Fruit fly (Drosophila melanogaster): Measurements from ENCODE around the gene Lip4.

Gene Lip4

dm6 chr2L:10566955-10567354, 39.6 kb downstream of the Lip4 start, which contains the start of gene CG6138:
Gene CG6138 (plus strand): TSS chr2L:10567255.
- TF ChIP-seq brk (GFP tag; optimal IDR thresholded peaks at IDR 0.05) (no peak), Hr83 (GFP tag; optimal IDR thresholded peaks at IDR 0.05; ENCODE audit: poor library complexity, severe bottlenecking) (no peak), Hnf4 (GFP tag; optimal IDR thresholded peaks at IDR 0.05) (no peak), pan (optimal IDR thresholded peaks at IDR 0.05) (no peak), fru (GFP tag; optimal IDR thresholded peaks at IDR 0.05) (no peak), sv (GFP tag; optimal IDR thresholded peaks at IDR 0.05) (no peak), N (GFP tag; optimal IDR thresholded peaks at IDR 0.05) (no peak), tai (GFP tag; optimal IDR thresholded peaks at IDR 0.05) (no peak), Dif (GFP tag; optimal IDR thresholded peaks at IDR 0.05; ENCODE audit: partially characterized antibody) (no peak), dsf (GFP tag; optimal IDR thresholded peaks at IDR 0.05; ENCODE audit: borderline replicate concordance) (no peak), Mio (GFP tag; optimal IDR thresholded peaks at IDR 0.05) (no peak), woc (GFP tag; optimal IDR thresholded peaks at IDR 0.05) (no peak), Dfd (GFP tag; optimal IDR thresholded peaks at IDR 0.05) (no peak), Sp1 (GFP tag; optimal IDR thresholded peaks at IDR 0.05) (no peak), Vsx2 (GFP tag; optimal IDR thresholded peaks at IDR 0.05; ENCODE audit: partially characterized antibody) (no peak), Jra (GFP tag; optimal IDR thresholded peaks at IDR 0.05) (no peak), Abd-B (GFP tag; optimal IDR thresholded peaks at IDR 0.05) (no peak)

dm6 chr2L:10577692-10578091, 50.3 kb downstream of the Lip4 start, which contains the start of gene w-cup:
Gene w-cup (minus strand): TSS chr2L:10577792.
- no peak for TF ChIP-seq Rel (GFP tag; optimal IDR thresholded peaks at IDR 0.05)
- no peak for TF ChIP-seq Rel (tag; optimal IDR thresholded peaks at IDR 0.05)
- TF ChIP-seq tai (GFP tag; optimal IDR thresholded peaks at IDR 0.05): no peak
- TF ChIP-seq ey (GFP tag; optimal IDR thresholded peaks at IDR 0.05): no peak
- TF ChIP-seq pan (optimal IDR thresholded peaks at IDR 0.05): no peak
- TF ChIP-seq Vsx2 (GFP tag; optimal IDR thresholded peaks at IDR 0.05; ENCODE audit: partially characterized antibody): no peak
- no peak for TF ChIP-seq Dif (GFP tag; optimal IDR thresholded peaks at IDR 0.05; ENCODE audit: partially characterized antibody)
- TF ChIP-seq fru (GFP tag; optimal IDR thresholded peaks at IDR 0.05): no peak
- no peak for TF ChIP-seq Sp1 (GFP tag; optimal IDR thresholded peaks at IDR 0.05)
- TF ChIP-seq dmrt93B (GFP tag; optimal IDR thresholded peaks at IDR 0.05): no peak
- TF ChIP-seq foxo (GFP tag; optimal IDR thresholded peaks at IDR 0.05): no peak
- TF ChIP-seq dsf (GFP tag; optimal IDR thresholded peaks at IDR 0.05; ENCODE audit: borderline replicate concordance): no peak

- TF ChIP-seq Dfd (GFP tag; optimal IDR thresholded peaks at IDR 0.05) (no peak), tai (GFP tag; optimal IDR thresholded peaks at IDR 0.05) (no peak), Sp1 (GFP tag; optimal IDR thresholded peaks at IDR 0.05) (no peak), woc (GFP tag; optimal IDR thresholded peaks at IDR 0.05) (no peak), Abd-B (GFP tag; optimal IDR thresholded peaks at IDR 0.05) (no peak), N (GFP tag; optimal IDR thresholded peaks at IDR 0.05) (no peak), Dif (GFP tag; optimal IDR thresholded peaks at IDR 0.05; ENCODE audit: partially characterized antibody) (no peak), dmrt93B (GFP tag; optimal IDR thresholded peaks at IDR 0.05) (no peak), Mio (GFP tag; optimal IDR thresholded peaks at IDR 0.05) (no peak), sv (GFP tag; optimal IDR thresholded peaks at IDR 0.05) (no peak), br (GFP tag; optimal IDR thresholded peaks at IDR 0.05) (no peak), fru (GFP tag; optimal IDR thresholded peaks at IDR 0.05) (no peak), pan (optimal IDR thresholded peaks at IDR 0.05) (no peak), foxo (GFP tag; optimal IDR thresholded peaks at IDR 0.05) (no peak), usp (GFP tag; optimal IDR thresholded peaks at IDR 0.05) (no peak), rgr (GFP tag; optimal IDR thresholded peaks at IDR 0.05) (no peak), Vsx2 (GFP tag; optimal IDR thresholded peaks at IDR 0.05; ENCODE audit: partially characterized antibody) (no peak), HLH106 (tag; optimal IDR thresholded peaks at IDR 0.05) (no peak), Jra (GFP tag; optimal IDR thresholded peaks at IDR 0.05) (no peak), Hnf4 (GFP tag; optimal IDR thresholded peaks at IDR 0.05) (no peak)
Measured at dm6 chr2L:10579453-10579852, 52.1 kb downstream of the Lip4 start, which contains the start of gene CG34160. Gene CG34160 (plus strand): TSS chr2L:10579753.

All from whole organism, wandering third instar larva.